Worm (Caenorhabditis elegans) whole organism, L4/young adult: ENCODE measurements around the gene C31H1.1.

Experiments
- W03F9.2 ChIP-seq: fragments of 150-350 bp; optimal IDR thresholded peaks from 2 replicates; lab custom pipeline; 2014; ENCODE audit warnings: missing biosample characterization, missing genetic modification characterization
- dao-5 ChIP-seq: sonication (generic microtip); optimal IDR thresholded peaks from 2 replicates; lab custom pipeline; 2016; ENCODE audit warnings: missing genotype, missing genetic modification characterization, moderate library complexity, missing compliant biosample characterization
- him-1 ChIP-seq: sonication (generic microtip); optimal IDR thresholded peaks from 2 replicates; lab custom pipeline; 2016; ENCODE audit warnings: missing genotype, missing genetic modification reagents, missing genetic modification characterization, missing compliant biosample characterization

- no peak for TF ChIP-seq dao-5 (tag; lab: Kevin White, UChicago)
- TF ChIP-seq W03F9.2: no peak
- TF ChIP-seq him-1 (tag; lab: Kevin White, UChicago): no peak
These were observed 31.6 kb upstream of the C31H1.1 start for ce11 chrIV:5765652-5766051.
